Fruit fly (Drosophila melanogaster) whole organism, embryonic: ENCODE data around the gene CG9926.

Source experiments
- Awh ChIP-seq: fragments of 200-800 bp; sonication (Bioruptor generic); IDR thresholded peaks from 2 replicates; pipeline ENCODE4, ENCODE4 v1.3.6; 2022; ENCODE audit warnings: missing biosample characterization, missing genetic modification characterization
- Blimp-1 ChIP-seq: fragments of 200-800 bp; sonication (Bioruptor generic); optimal IDR thresholded peaks from 3 replicates; lab custom pipeline; 2018; ENCODE audit warnings: missing biosample characterization, missing genetic modification characterization, mild to moderate bottlenecking, moderate library complexity, missing genetic modification reagents
- CG10209 ChIP-seq: fragments of 200-800 bp; sonication (Bioruptor generic); optimal IDR thresholded peaks from 3 replicates; lab custom pipeline; 2017; ENCODE audit warnings: missing biosample characterization, mild to moderate bottlenecking, missing genetic modification characterization, missing genetic modification reagents
- CG10543 ChIP-seq: fragments of 200-800 bp; sonication (Bioruptor generic); optimal IDR thresholded peaks from 3 replicates; lab custom pipeline; 2017; ENCODE audit warnings: missing biosample characterization, mild to moderate bottlenecking, missing genetic modification characterization, moderate library complexity
- CG11696 ChIP-seq: fragments of 200-800 bp; sonication (Bioruptor generic); IDR thresholded peaks from 2 replicates; pipeline ENCODE4 v1.3.6; 2022; ENCODE audit warnings: missing biosample characterization, missing genetic modification characterization
- CG14014 ChIP-seq: fragments of 200-800 bp; sonication (Bioruptor generic); IDR thresholded peaks from 2 replicates; pipeline ENCODE4 v1.3.6; 2022; ENCODE audit warnings: missing biosample characterization, missing genetic modification characterization
- CG14667 ChIP-seq: fragments of 200-800 bp; sonication (Bioruptor generic); IDR thresholded peaks from 2 replicates; pipeline ENCODE4 v1.3.6; 2022; ENCODE audit warnings: missing biosample characterization, missing genetic modification characterization
- CG32767 ChIP-seq: fragments of 200-800 bp; sonication (Bioruptor generic); IDR thresholded peaks from 2 replicates; pipeline ENCODE4 v1.3.6; 2022; ENCODE audit warnings: missing biosample characterization, missing genetic modification characterization
- CG4404 ChIP-seq: fragments of 200-800 bp; sonication (Bioruptor generic); IDR thresholded peaks from 2 replicates; pipeline ENCODE4 v1.3.6; 2022; ENCODE audit warnings: missing biosample characterization, missing genetic modification characterization
- CG6175 ChIP-seq: fragments of 200-800 bp; sonication (Bioruptor generic); IDR thresholded peaks from 3 replicates; pipeline ENCODE4 v1.3.6; 2022; ENCODE audit warnings: missing biosample characterization, missing genetic modification characterization
- CG6254 ChIP-seq: fragments of 200-800 bp; sonication (Bioruptor generic); optimal IDR thresholded peaks from 3 replicates; lab custom pipeline; 2017; ENCODE audit warnings: mild to moderate bottlenecking, missing biosample characterization, missing genetic modification reagents, missing genetic modification characterization
- CG6272 ChIP-seq: fragments of 200-800 bp; sonication (Bioruptor generic); IDR thresholded peaks from 2 replicates; pipeline ENCODE4 v1.3.6; 2022; ENCODE audit warnings: missing biosample characterization, missing genetic modification characterization
- CG6683 ChIP-seq: fragments of 200-800 bp; sonication (Bioruptor generic); optimal IDR thresholded peaks from 2 replicates; lab custom pipeline; 2017; ENCODE audit warnings: missing biosample characterization, mild to moderate bottlenecking, missing genetic modification characterization, missing genetic modification reagents
- CG7357 ChIP-seq: fragments of 200-800 bp; sonication (Bioruptor generic); IDR thresholded peaks from 3 replicates; pipeline ENCODE4 v1.3.6; 2022; ENCODE audit warnings: missing biosample characterization, missing genetic modification characterization
- CG7839 ChIP-seq: fragments of 200-800 bp; sonication (Bioruptor generic); optimal IDR thresholded peaks from 3 replicates; lab custom pipeline; 2018; ENCODE audit warnings: missing biosample characterization, mild to moderate bottlenecking, missing genetic modification characterization, moderate library complexity
- CG8388 ChIP-seq: fragments of 200-800 bp; sonication (Bioruptor generic); optimal IDR thresholded peaks from 2 replicates; lab custom pipeline; 2019; ENCODE audit warnings: missing biosample characterization, mild to moderate bottlenecking, missing genetic modification characterization, moderate library complexity
- CTCF ChIP-seq: fragments of 200-800 bp; sonication (Bioruptor generic); optimal IDR thresholded peaks from 2 replicates; lab custom pipeline; 2017; ENCODE audit warnings: missing biosample characterization, mild to moderate bottlenecking, missing genetic modification characterization, moderate library complexity
- CkIIα-i1 ChIP-seq: fragments of 200-800 bp; sonication (Bioruptor generic); IDR thresholded peaks from 2 replicates; pipeline ENCODE4 v1.3.6; 2022; ENCODE audit warnings: missing biosample characterization, missing genetic modification characterization
- Dfd ChIP-seq, 2 experiments: fragments of >200 bp; optimal IDR thresholded peaks; 2 replicates each; lab custom pipeline; 2017; ENCODE audit warnings: missing biosample characterization in 2 of 2, missing genetic modification characterization in 2 of 2
- Ets65A ChIP-seq: fragments of 200-800 bp; sonication (Bioruptor generic); peaks from one replicate; lab custom pipeline; 2016; ENCODE audit warnings: missing biosample characterization, missing genetic modification characterization
- Hr78 ChIP-seq, 2 experiments: fragments of 200-800 bp in 1 of 2; fragments of >200 bp in 1 of 2; sonication (Bioruptor generic) in 1 of 2; optimal IDR thresholded peaks; 2 replicates each; lab custom pipeline; 2017 to 2019; ENCODE audit warnings: missing biosample characterization in 2 of 2, missing genetic modification characterization in 2 of 2, mild to moderate bottlenecking in 1 of 2, moderate library complexity in 1 of 2
- Med ChIP-seq: fragments of 200-800 bp; sonication (Bioruptor generic); peaks from one replicate; lab custom pipeline; 2016; ENCODE audit warnings: missing biosample characterization, missing genetic modification characterization, mild to moderate bottlenecking, inconsistent platforms, moderate library complexity
- Taf1 ChIP-seq: fragments of 200-800 bp; sonication (Bioruptor generic); IDR thresholded peaks from 2 replicates; pipeline ENCODE4 v1.3.6; 2022; ENCODE audit warnings: missing biosample characterization, missing genetic modification characterization
- Usf ChIP-seq: fragments of 200-800 bp; sonication (Bioruptor generic); optimal IDR thresholded peaks from 2 replicates; lab custom pipeline; 2017; ENCODE audit warnings: missing genotype, missing biosample characterization, missing genetic modification characterization
- abd-A ChIP-seq: fragments of 200-800 bp; sonication (Bioruptor generic); optimal IDR thresholded peaks from 3 replicates; lab custom pipeline; 2019; ENCODE audit warnings: missing biosample characterization, mild to moderate bottlenecking, missing genetic modification characterization, moderate library complexity
- ash1 ChIP-seq: fragments of 200-800 bp; sonication (Bioruptor generic); optimal IDR thresholded peaks from 2 replicates; lab custom pipeline; 2018; ENCODE audit warnings: missing biosample characterization, mild to moderate bottlenecking, missing genetic modification characterization
- crol ChIP-seq: fragments of 200-800 bp; sonication (Bioruptor generic); IDR thresholded peaks from 2 replicates; pipeline ENCODE4 v1.3.6; 2022; ENCODE audit warnings: missing biosample characterization, missing genetic modification characterization
- fd96Cb ChIP-seq: fragments of 200-800 bp; sonication (Bioruptor generic); optimal IDR thresholded peaks from 2 replicates; lab custom pipeline; 2018; ENCODE audit warnings: missing biosample characterization, mild to moderate bottlenecking, missing genetic modification characterization, moderate library complexity
- grau ChIP-seq: fragments of 200-800 bp; optimal IDR thresholded peaks from 3 replicates; lab custom pipeline; 2019; ENCODE audit warnings: missing biosample characterization, mild to moderate bottlenecking, missing genetic modification characterization, moderate library complexity
- gsb-n ChIP-seq: fragments of 200-800 bp; sonication (Bioruptor generic); optimal IDR thresholded peaks from 3 replicates; lab custom pipeline; 2018; ENCODE audit warnings: missing biosample characterization, mild to moderate bottlenecking, missing genetic modification characterization
- hth ChIP-seq: fragments of >200 bp; optimal IDR thresholded peaks from 2 replicates; lab custom pipeline; 2017; ENCODE audit warnings: inconsistent platforms
- kni ChIP-seq: fragments of 200-800 bp; sonication (Bioruptor generic); optimal IDR thresholded peaks from 3 replicates; lab custom pipeline; 2017; ENCODE audit warnings: mild to moderate bottlenecking, missing biosample characterization, missing genetic modification reagents, missing genetic modification characterization
- ro ChIP-seq: fragments of 200-800 bp; sonication (Bioruptor generic); IDR thresholded peaks from 2 replicates; pipeline ENCODE4 v1.3.6; 2022; ENCODE audit warnings: missing biosample characterization, missing genetic modification characterization
- run ChIP-seq: fragments of 200-800 bp; sonication (Bioruptor generic); optimal IDR thresholded peaks from 3 replicates; lab custom pipeline; 2018; ENCODE audit warnings: missing biosample characterization, mild to moderate bottlenecking, missing genetic modification characterization
- sd ChIP-seq: fragments of 200-800 bp; sonication (Bioruptor generic); optimal IDR thresholded peaks from 3 replicates; lab custom pipeline; 2018; ENCODE audit warnings: missing biosample characterization, mild to moderate bottlenecking, missing genetic modification characterization, moderate library complexity
- sqz ChIP-seq: fragments of 200-800 bp; sonication (Bioruptor generic); optimal IDR thresholded peaks from 3 replicates; lab custom pipeline; 2018; ENCODE audit warnings: missing biosample characterization, mild to moderate bottlenecking, missing genetic modification characterization
- tgo ChIP-seq: fragments of 200-800 bp; sonication (Bioruptor generic); IDR thresholded peaks from 3 replicates; pipeline ENCODE4 v1.3.6; 2022; ENCODE audit warnings: missing biosample characterization, missing genetic modification characterization
- tll ChIP-seq, 2 experiments: fragments of 200-800 bp in 1 of 2; fragments of >200 bp in 1 of 2; sonication (Bioruptor generic) in 1 of 2; optimal IDR thresholded peaks; 2 replicates each; lab custom pipeline; 2017 to 2019; ENCODE audit warnings: missing biosample characterization in 2 of 2, missing genetic modification characterization in 2 of 2, mild to moderate bottlenecking in 1 of 2, moderate library complexity in 1 of 2
- vvl ChIP-seq: fragments of 200-800 bp; sonication (Bioruptor generic); IDR thresholded peaks from 2 replicates; pipeline ENCODE4 v1.3.6; 2022; ENCODE audit warnings: missing biosample characterization, missing genetic modification characterization
- wor ChIP-seq: fragments of 200-800 bp; sonication (Bioruptor generic); IDR thresholded peaks from 2 replicates; pipeline ENCODE4 v1.3.6; 2022; ENCODE audit warnings: missing biosample characterization, missing genetic modification characterization
- zen ChIP-seq: fragments of 200-800 bp; sonication (Bioruptor generic); optimal IDR thresholded peaks from 3 replicates; lab custom pipeline; 2018; ENCODE audit warnings: missing biosample characterization, mild to moderate bottlenecking, missing genetic modification characterization, moderate library complexity

The CG9926 gene

DNA sequence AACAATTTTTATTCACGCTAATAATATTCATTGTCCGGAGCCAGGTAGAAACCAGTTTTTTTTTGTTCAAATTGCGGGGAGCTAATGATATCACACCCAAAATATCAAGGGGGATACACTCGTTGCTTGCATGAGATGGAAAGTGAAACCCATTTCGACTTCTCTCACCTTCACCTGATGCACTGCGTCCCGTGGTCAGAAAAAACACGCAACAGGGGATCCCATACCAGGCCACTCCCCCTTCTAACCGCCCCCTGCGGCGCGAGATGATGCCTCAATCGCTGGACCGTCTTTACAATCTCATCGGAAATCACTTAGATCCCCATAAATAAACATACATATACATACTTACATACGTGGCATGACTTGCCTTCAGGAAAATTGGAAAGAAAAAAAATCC lies 37.4 kb downstream of the CG9926 start:
- TF ChIP-seq ash1 (GFP tag; lab: Kevin White, UChicago) (no peak), sqz (GFP tag; lab: Kevin White, UChicago) (no peak), CG8388 (GFP tag; lab: Kevin White, UChicago) (no peak), CTCF (no peak), Blimp-1 (GFP tag; lab: Kevin White, UChicago) (peak; percentile 85), kni (GFP tag; lab: Kevin White, UChicago) (peak; percentile 52), hth (lab: Kevin White, UChicago) (no peak), CG10543 (GFP tag; lab: Kevin White, UChicago) (no peak), CG7839 (tag; lab: Kevin White, UChicago) (no peak), CG6175 (GFP tag; lab: Robert Waterston, UW) (no peak), Dfd (GFP tag; optimal IDR thresholded peaks at IDR 0.05; lab: Kevin White, UChicago) (no peak), CkIIα-i1 (GFP tag; lab: Robert Waterston, UW) (no peak), CG11696 (GFP tag; lab: Robert Waterston, UW) (no peak), ro (GFP tag; lab: Robert Waterston, UW) (no peak), wor (GFP tag; lab: Robert Waterston, UW) (no peak), CG14014 (GFP tag; lab: Robert Waterston, UW) (no peak), grau (tag; lab: Kevin White, UChicago) (no peak), Awh (GFP tag; lab: Robert Waterston, UW) (peak; percentile 4; the same call in 1 of the 2 replicates)

DNA sequence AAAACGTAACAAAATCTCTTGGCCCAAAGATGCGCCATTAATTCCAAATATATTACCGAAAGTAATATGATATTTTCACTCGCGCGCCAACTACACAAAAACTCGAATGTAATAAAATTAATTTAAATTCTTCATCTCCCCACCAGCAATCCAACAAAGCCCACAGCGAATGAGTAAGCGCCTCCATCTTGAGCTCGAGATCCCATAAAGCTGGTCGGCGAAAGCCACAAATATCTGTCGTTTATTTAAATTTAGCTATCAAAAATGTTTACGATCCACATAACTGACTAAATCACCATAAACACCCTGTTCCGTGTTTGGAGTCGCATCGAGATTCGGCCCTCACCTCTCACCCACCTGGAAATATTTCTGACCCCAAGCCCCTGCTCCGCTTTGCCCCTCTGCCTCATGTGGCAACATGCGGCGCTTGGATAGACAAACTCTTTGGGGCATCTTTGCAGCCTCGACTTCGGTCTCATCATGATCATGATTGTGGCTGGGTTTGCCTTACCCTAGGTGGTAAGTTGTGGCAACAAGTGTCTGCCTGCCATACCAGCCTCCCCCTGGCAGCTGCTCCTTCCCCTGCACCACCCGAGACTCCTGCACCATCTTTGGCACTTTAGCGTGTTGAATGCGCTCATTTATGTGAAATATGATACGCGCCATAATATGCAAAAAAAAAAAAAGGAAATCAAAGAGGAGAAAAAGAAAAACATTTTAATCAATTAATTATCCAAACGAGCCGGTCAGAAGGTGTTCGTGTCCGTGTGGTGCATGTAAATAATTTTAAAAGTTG lies 38.7 kb downstream of the CG9926 start:
- TF ChIP-seq CG6254 (GFP tag; lab: Kevin White, UChicago) (peak; percentile 85), crol (0 out of 2 replicates have a peak, but pooled peaks have one; percentile 41), CG14667 (GFP tag; lab: Robert Waterston, UW) (no peak), Taf1 (no peak), gsb-n (no peak), kni (GFP tag; lab: Kevin White, UChicago) (peak; percentile 23), ash1 (GFP tag; lab: Kevin White, UChicago) (no peak), CG6683 (GFP tag; lab: Kevin White, UChicago) (no peak), vvl (GFP tag; lab: Robert Waterston, UW) (peak; percentile 64; the same call in 1 of the 2 replicates), fd96Cb (no peak), CG6175 (GFP tag; lab: Robert Waterston, UW) (peak; percentile 44; the same call in 1 of the 3 replicates), Ets65A (GFP tag; lab: Kevin White, UChicago) (peak; percentile 54), run (tag; lab: Kevin White, UChicago) (peak; percentile 46), Hr78 (GFP tag; optimal IDR thresholded peaks at IDR 0.05; lab: Kevin White, UChicago) (peak in 1 of 2 experiments; percentile 35), CG10209 (no peak), tgo (GFP tag; lab: Robert Waterston, UW) (no peak), abd-A (tag; lab: Kevin White, UChicago) (peak; percentile 88), sd (tag; lab: Kevin White, UChicago) (peak; percentile 48), Med (GFP tag; lab: Kevin White, UChicago) (peak; percentile 40), CG6272 (GFP tag; lab: Robert Waterston, UW) (no peak), CG7357 (GFP tag; lab: Robert Waterston, UW) (0 out of 3 replicates have a peak, but pooled peaks have one; percentile 15)

DNA sequence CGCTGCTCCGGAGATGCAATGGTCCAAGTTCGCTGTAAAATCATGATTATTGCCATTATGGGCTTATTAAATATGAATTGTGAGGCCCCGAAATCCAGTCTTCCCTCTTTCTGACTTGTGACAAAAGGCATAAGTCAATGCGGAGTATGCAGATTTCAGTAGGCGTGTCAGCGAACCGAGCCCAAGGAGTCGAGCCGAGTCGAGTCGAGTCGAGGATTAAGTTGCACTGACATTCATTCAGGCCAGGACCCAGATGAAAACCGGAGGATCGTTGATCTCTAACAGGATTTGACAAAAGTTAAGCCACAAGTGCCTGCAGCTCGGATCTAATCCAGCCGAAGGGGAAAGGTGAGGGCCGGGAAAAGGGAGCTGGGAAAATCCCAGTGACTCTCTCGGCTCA lies 39.6 kb downstream of the CG9926 start:
- TF ChIP-seq tll (GFP tag; optimal IDR thresholded peaks at IDR 0.05; lab: Kevin White, UChicago) (peak in 1 of 2 experiments; percentile 99), CG4404 (GFP tag; lab: Robert Waterston, UW) (no peak), CTCF (no peak), CG32767 (GFP tag; lab: Robert Waterston, UW) (no peak), Usf (no peak), zen (peak; percentile 20)
